Fruit fly (Drosophila melanogaster) whole organism, prepupa: ENCODE measurements around the gene ort.

Source experiments
- CG15336 ChIP-seq: fragments of 200-800 bp; sonication (Bioruptor generic); IDR thresholded peaks from 2 replicates; pipeline ENCODE4 v1.3.6; 2022; ENCODE audit warnings: missing biosample characterization, missing genetic modification characterization
- CG16779 ChIP-seq: fragments of 200-800 bp; sonication (Bioruptor generic); optimal IDR thresholded peaks from 3 replicates; lab custom pipeline; 2017; ENCODE audit warnings: missing biosample characterization, mild to moderate bottlenecking, missing genetic modification characterization
- CG3032 ChIP-seq: fragments of 200-800 bp; optimal IDR thresholded peaks from 2 replicates; lab custom pipeline; 2019; ENCODE audit warnings: missing biosample characterization, mild to moderate bottlenecking, missing genetic modification characterization, moderate library complexity
- CG7368 ChIP-seq: fragments of 200-800 bp; sonication (Bioruptor generic); optimal IDR thresholded peaks from 3 replicates; lab custom pipeline; 2016; ENCODE audit warnings: missing biosample characterization, missing genetic modification characterization
- CG8119 ChIP-seq: fragments of 200-800 bp; sonication (Bioruptor generic); IDR thresholded peaks from 3 replicates; pipeline ENCODE4 v1.3.6; 2022; ENCODE audit warnings: missing biosample characterization, missing genetic modification characterization
- Hr4 ChIP-seq: fragments of 200-800 bp; sonication (Bioruptor generic); optimal IDR thresholded peaks from 3 replicates; lab custom pipeline; 2016; ENCODE audit warnings: missing biosample characterization, missing genetic modification characterization
- Lpt ChIP-seq: fragments of 200-800 bp; sonication (Bioruptor generic); optimal IDR thresholded peaks from 3 replicates; lab custom pipeline; 2016; ENCODE audit warnings: missing biosample characterization, missing genetic modification characterization
- net ChIP-seq: fragments of 200-800 bp; sonication (Bioruptor generic); optimal IDR thresholded peaks from 3 replicates; lab custom pipeline; 2016; ENCODE audit warnings: missing biosample characterization, missing genetic modification characterization

dm6 chr3R:19619908-19620307 lies 39.6 kb upstream of the ort start:
- TF ChIP-seq Hr4 (GFP tag; lab: Kevin White, UChicago) (no peak), CG8119 (GFP tag; lab: Robert Waterston, UW) (no peak), Lpt (GFP tag; lab: Kevin White, UChicago) (no peak), CG3032 (tag; lab: Kevin White, UChicago) (no peak), CG7368 (GFP tag; lab: Kevin White, UChicago) (no peak), CG15336 (GFP tag; lab: Robert Waterston, UW) (no peak), net (no peak), CG16779 (no peak)
